Worm (Caenorhabditis elegans) whole organism, L4 larva: Measurements from ENCODE around the gene mltn-11.

Experiments used
- ama-1 ChIP-seq: fragments of 150-350 bp; optimal IDR thresholded peaks from 2 replicates; lab custom pipeline; 2014; ENCODE audit warnings: inconsistent platforms, mixed read lengths
- dmd-6 ChIP-seq: fragments of 200-800 bp; sonication (Bioruptor generic); IDR thresholded peaks from 2 replicates; pipeline ENCODE4 v1.3.6; 2022; ENCODE audit warnings: missing genetic modification reagents, missing genetic modification characterization, missing compliant biosample characterization
- fos-1 ChIP-seq: fragments of 150-350 bp; optimal IDR thresholded peaks from 2 replicates; lab custom pipeline; 2014; ENCODE audit warnings: missing biosample characterization, missing genetic modification characterization
- lin-15B ChIP-seq: fragments of 150-350 bp; sonication (generic microtip); optimal IDR thresholded peaks from 3 replicates; lab custom pipeline; 2014; ENCODE audit warnings: missing biosample characterization, missing genetic modification characterization
- madf-5 ChIP-seq, 2 experiments: fragments of 200-800 bp; sonication (Bioruptor generic); IDR thresholded peaks; 2 replicates each; pipeline ENCODE4 v1.3.6; 2022; ENCODE audit warnings: missing compliant biosample characterization in 2 of 2, missing genetic modification characterization in 2 of 2
- nhr-11 ChIP-seq: fragments of 150-350 bp; optimal IDR thresholded peaks from 2 replicates; lab custom pipeline; 2014; ENCODE audit warnings: missing biosample characterization, missing genetic modification characterization
- skn-1 ChIP-seq: fragments of 150-350 bp; optimal IDR thresholded peaks from 2 replicates; lab custom pipeline; 2014; ENCODE audit warnings: missing biosample characterization, missing genetic modification characterization
- snpc-4 ChIP-seq: fragments of 150-350 bp; optimal IDR thresholded peaks from 2 replicates; lab custom pipeline; 2014; ENCODE audit warnings: missing biosample characterization, missing genetic modification characterization
- spr-1 ChIP-seq: sonication (generic microtip); optimal IDR thresholded peaks from 2 replicates; lab custom pipeline; 2016; ENCODE audit warnings: mild to moderate bottlenecking, missing genetic modification characterization, missing compliant biosample characterization
- unc-130 ChIP-seq: sonication (generic microtip); optimal IDR thresholded peaks from 2 replicates; lab custom pipeline; 2016; ENCODE audit warnings: missing genetic modification reagents, missing genetic modification characterization, missing compliant biosample characterization
- ztf-11 ChIP-seq: fragments of 150-350 bp; optimal IDR thresholded peaks from 2 replicates; lab custom pipeline; 2014; ENCODE audit warnings: missing biosample characterization, missing genetic modification characterization

DNA sequence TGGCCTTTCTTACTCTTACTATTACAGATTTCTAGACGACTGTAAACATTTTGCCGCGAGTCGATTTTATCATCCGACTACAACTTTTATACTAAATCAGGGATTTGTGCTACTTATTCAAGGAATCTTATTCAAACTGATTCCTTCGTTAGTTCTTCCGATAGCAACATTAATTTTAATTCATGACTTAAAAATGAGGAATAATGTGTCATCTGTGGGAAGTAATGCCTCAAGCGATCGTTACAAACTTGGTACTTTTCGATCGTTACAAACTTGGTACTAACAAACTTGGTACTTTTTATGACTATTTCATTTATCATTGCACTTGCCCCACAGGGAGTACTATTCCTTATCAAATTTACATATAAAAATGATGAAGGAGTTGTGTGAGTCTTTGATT is 18.5 kb upstream of the mltn-11 start, which contains the start of gene Y70C5A.4:
- TF ChIP-seq fos-1 (tag; lab: Kevin White, UChicago) (no peak), lin-15B (tag; lab: Kevin White, UChicago) (no peak), madf-5 (GFP tag; IDR thresholded peaks at IDR 0.05; lab: Robert Waterston, UW) (no peak), ztf-11 (tag; lab: Kevin White, UChicago) (no peak), nhr-11 (tag; lab: Kevin White, UChicago) (no peak), snpc-4 (tag; lab: Kevin White, UChicago) (no peak), dmd-6 (GFP tag; lab: Robert Waterston, UW) (no peak), ama-1 (no peak), unc-130 (GFP tag; lab: Kevin White, UChicago) (no peak), spr-1 (no peak), skn-1 (tag; lab: Kevin White, UChicago) (no peak)
